Fruit fly (Drosophila melanogaster): ENCODE measurements around the gene CG16790.
A peak's percentile ranks its signal among the peaks of the same experiment; 100 is the strongest.

CG16790 gene

dm6 chr3R:9605084-9605483, 35.1 kb upstream of the CG16790 start (continued):
- TF ChIP-seq CG16779 (tag; optimal IDR thresholded peaks at IDR 0.05), result peak; percentile 25
- peak; percentile 65 for TF ChIP-seq spab (GFP tag; optimal IDR thresholded peaks at IDR 0.05)
- TF ChIP-seq CG1621 (tag; optimal IDR thresholded peaks at IDR 0.05), result peak; percentile 62
- TF ChIP-seq Eip93F (GFP tag; optimal IDR thresholded peaks at IDR 0.05), result no peak
- peak; percentile 69 for TF ChIP-seq CG10631 (GFP tag; optimal IDR thresholded peaks at IDR 0.05)
- no peak for TF ChIP-seq eg (GFP tag; IDR thresholded peaks at IDR 0.05)
- peak; percentile 47 for TF ChIP-seq lz (GFP tag; optimal IDR thresholded peaks at IDR 0.05)
- TF ChIP-seq Sox15 (GFP tag; optimal IDR thresholded peaks at IDR 0.05), result no peak
- TF ChIP-seq net (GFP tag; optimal IDR thresholded peaks at IDR 0.05), result peak; percentile 31
- TF ChIP-seq topi (GFP tag; optimal IDR thresholded peaks at IDR 0.05), result peak; percentile 54
- peak; percentile 71 for TF ChIP-seq Ets96B (tag; optimal IDR thresholded peaks at IDR 0.05)
- TF ChIP-seq Gug (GFP tag; IDR thresholded peaks at IDR 0.05), result no peak; the same call in 1 of the 2 replicates
- peak; percentile 53 for TF ChIP-seq Smox (GFP tag; optimal IDR thresholded peaks at IDR 0.05)
- TF ChIP-seq pdm3 (GFP tag; optimal IDR thresholded peaks at IDR 0.05), result peak; percentile 63
- peak; percentile 43 to 48 for TF ChIP-seq salr (GFP tag; optimal IDR thresholded peaks at IDR 0.05)
- peak; percentile 56 for TF ChIP-seq cyc (GFP tag; optimal IDR thresholded peaks at IDR 0.05)
- peak; percentile 47 for TF ChIP-seq CG7368 (GFP tag; optimal IDR thresholded peaks at IDR 0.05)
- no peak for TF ChIP-seq CG4318 (GFP tag; optimal IDR thresholded peaks at IDR 0.05)
- peak; percentile 43; the same call in 1 of the 2 replicates for TF ChIP-seq CG15336 (GFP tag; IDR thresholded peaks at IDR 0.05)
- no peak for TF ChIP-seq dac (GFP tag; optimal IDR thresholded peaks at IDR 0.05)
- no peak for TF ChIP-seq CG11294 (GFP tag; IDR thresholded peaks at IDR 0.05)
- no peak for TF ChIP-seq Blimp-1 (GFP tag; optimal IDR thresholded peaks at IDR 0.05)
- peak; percentile 7 for TF ChIP-seq CG6854 (GFP tag; optimal IDR thresholded peaks at IDR 0.05)
- peak; percentile 75 for TF ChIP-seq CG3919 (GFP tag; optimal IDR thresholded peaks at IDR 0.05)
- peak; percentile 52 for TF ChIP-seq Met (GFP tag; optimal IDR thresholded peaks at IDR 0.05)
- no peak for TF ChIP-seq Hr4 (GFP tag; optimal IDR thresholded peaks at IDR 0.05)
- TF ChIP-seq acj6 (GFP tag; optimal IDR thresholded peaks at IDR 0.05), result peak; percentile 62
- peak; percentile 65 for TF ChIP-seq Eip75B (GFP tag; optimal IDR thresholded peaks at IDR 0.05)
- peak; percentile 14 for TF ChIP-seq CG34406 (GFP tag; optimal IDR thresholded peaks at IDR 0.05)
- TF ChIP-seq fkh (GFP tag; optimal IDR thresholded peaks at IDR 0.05), result no peak
- TF ChIP-seq CG8119 (GFP tag; IDR thresholded peaks at IDR 0.05), result peak; percentile 39; the same call in 1 of the 3 replicates
- TF ChIP-seq CG10669 (GFP tag; optimal IDR thresholded peaks at IDR 0.05), result peak; percentile 69
- peak; percentile 61 for TF ChIP-seq Sox14 (GFP tag; optimal IDR thresholded peaks at IDR 0.05)
- peak; percentile 28 to 35 for TF ChIP-seq ss (GFP tag; optimal IDR thresholded peaks at IDR 0.05)

- TF ChIP-seq CG6163 (GFP tag; IDR thresholded peaks at IDR 0.05) (no peak), CG3919 (GFP tag; optimal IDR thresholded peaks at IDR 0.05) (no peak), fd85E (GFP tag; optimal IDR thresholded peaks at IDR 0.05) (no peak), CG10631 (GFP tag; optimal IDR thresholded peaks at IDR 0.05) (no peak), CG10669 (GFP tag; optimal IDR thresholded peaks at IDR 0.05) (no peak), achi (GFP tag; optimal IDR thresholded peaks at IDR 0.05) (no peak), dac (GFP tag; optimal IDR thresholded peaks at IDR 0.05) (no peak), CG8119 (GFP tag; IDR thresholded peaks at IDR 0.05) (no peak), salr (GFP tag; optimal IDR thresholded peaks at IDR 0.05) (no peak), CG7368 (GFP tag; optimal IDR thresholded peaks at IDR 0.05) (no peak), Eip75B (GFP tag; optimal IDR thresholded peaks at IDR 0.05) (no peak), OdsH (GFP tag; optimal IDR thresholded peaks at IDR 0.05) (no peak), acj6 (GFP tag; optimal IDR thresholded peaks at IDR 0.05) (no peak), Hr4 (GFP tag; optimal IDR thresholded peaks at IDR 0.05) (no peak), CG6792 (GFP tag; optimal IDR thresholded peaks at IDR 0.05) (no peak), CG8319 (GFP tag; optimal IDR thresholded peaks at IDR 0.05) (no peak)
Observed at dm6 chr3R:9604445-9605020, 34.5 kb upstream of the CG16790 start.

Data from whole organism, prepupa.